Worm (Caenorhabditis elegans) whole organism, early embryonic: ENCODE data around the gene cest-35.2.

Experiments
- F13C5.2 ChIP-seq: sonication (generic microtip); optimal IDR thresholded peaks from 2 replicates; lab custom pipeline; 2017; ENCODE audit warnings: mild to moderate bottlenecking, missing genetic modification characterization, inconsistent platforms, missing compliant biosample characterization
- aly-1 ChIP-seq: sonication (generic microtip); optimal IDR thresholded peaks from 2 replicates; lab custom pipeline; 2016; ENCODE audit warnings: missing genetic modification characterization, missing compliant biosample characterization
- ama-1 ChIP-seq: fragments of 150-350 bp; optimal IDR thresholded peaks from 2 replicates; lab custom pipeline; 2014
- ets-7 ChIP-seq: sonication (generic microtip); optimal IDR thresholded peaks from 2 replicates; lab custom pipeline; 2016; ENCODE audit warnings: missing genotype, missing genetic modification characterization, missing compliant biosample characterization
- flt-1 ChIP-seq: fragments of 200-800 bp; sonication (Bioruptor generic); IDR thresholded peaks from 2 replicates; pipeline ENCODE4 v1.3.6; 2022; ENCODE audit warnings: missing genetic modification characterization, missing compliant biosample characterization
- scrt-1 ChIP-seq: fragments of 200-800 bp; sonication (Bioruptor generic); IDR thresholded peaks from 2 replicates; pipeline ENCODE4 v1.3.6; 2022; ENCODE audit warnings: missing genetic modification characterization, missing compliant biosample characterization
- sea-1 ChIP-seq: fragments of 200-800 bp; sonication (Bioruptor generic); conservative IDR thresholded peaks from 2 replicates; pipeline ENCODE4 v1.3.6; 2022; ENCODE audit warnings: missing genetic modification characterization, missing compliant biosample characterization

- TF ChIP-seq scrt-1 (no peak), sea-1 (no peak), ets-7 (tag; lab: Kevin White, UChicago) (no peak), aly-1 (tag; lab: Kevin White, UChicago) (no peak), ama-1 (no peak), F13C5.2 (no peak), flt-1 (GFP tag; lab: Robert Waterston, UW) (no peak)
Measured at ce11 chrV:5265581-5265980, 28.6 kb upstream of the cest-35.2 start, which contains the start of the genes srt-69 and B0238.12.
